Fruit fly (Drosophila melanogaster) whole organism, prepupa: ENCODE data around the gene CG5122.

Source experiments
- CG10669 ChIP-seq: fragments of 200-800 bp; sonication (Bioruptor generic); optimal IDR thresholded peaks from 3 replicates; lab custom pipeline; 2018; ENCODE audit warnings: missing biosample characterization, mild to moderate bottlenecking, missing genetic modification characterization, moderate library complexity
- CG11294 ChIP-seq: fragments of 200-800 bp; sonication (Bioruptor generic); IDR thresholded peaks from 2 replicates; pipeline ENCODE4 v1.3.6; 2022; ENCODE audit warnings: missing biosample characterization, missing genetic modification characterization
- CG11762 ChIP-seq: fragments of 200-800 bp; sonication (Bioruptor generic); optimal IDR thresholded peaks from 3 replicates; lab custom pipeline; 2016; ENCODE audit warnings: missing biosample characterization, missing genetic modification characterization; ENCODE audit not compliant: insufficient read depth
- CG32006 ChIP-seq: fragments of 200-800 bp; sonication (Bioruptor generic); optimal IDR thresholded peaks from 3 replicates; lab custom pipeline; 2017; ENCODE audit warnings: missing biosample characterization, mild to moderate bottlenecking, missing genetic modification characterization
- Eip75B ChIP-seq: fragments of 200-800 bp; sonication (Bioruptor generic); optimal IDR thresholded peaks from 3 replicates; lab custom pipeline; 2016; ENCODE audit warnings: missing biosample characterization, missing genetic modification characterization
- Hr4 ChIP-seq: fragments of 200-800 bp; sonication (Bioruptor generic); optimal IDR thresholded peaks from 3 replicates; lab custom pipeline; 2016; ENCODE audit warnings: missing biosample characterization, missing genetic modification characterization
- Lpt ChIP-seq: fragments of 200-800 bp; sonication (Bioruptor generic); optimal IDR thresholded peaks from 3 replicates; lab custom pipeline; 2016; ENCODE audit warnings: missing biosample characterization, missing genetic modification characterization
- acj6 ChIP-seq: fragments of 200-800 bp; sonication (Bioruptor generic); optimal IDR thresholded peaks from 3 replicates; lab custom pipeline; 2016; ENCODE audit warnings: missing biosample characterization, missing genetic modification characterization
- esn ChIP-seq: fragments of 200-800 bp; sonication (Bioruptor generic); optimal IDR thresholded peaks from 2 replicates; lab custom pipeline; 2016; ENCODE audit warnings: missing biosample characterization, mild to moderate bottlenecking, missing genetic modification characterization, moderate library complexity
- fkh ChIP-seq: fragments of 200-800 bp; sonication (Bioruptor generic); optimal IDR thresholded peaks from 3 replicates; lab custom pipeline; 2017; ENCODE audit warnings: missing biosample characterization, mild to moderate bottlenecking, missing genetic modification characterization, moderate library complexity
- ss ChIP-seq, 2 experiments: fragments of 200-800 bp; sonication (Bioruptor generic); optimal IDR thresholded peaks; 2 replicates in 1 of 2; 3 replicates in 1 of 2; lab custom pipeline; 2017 to 2018; ENCODE audit warnings: mild to moderate bottlenecking in 2 of 2, missing biosample characterization in 2 of 2, missing genetic modification characterization in 2 of 2, moderate library complexity in 1 of 2

DNA sequence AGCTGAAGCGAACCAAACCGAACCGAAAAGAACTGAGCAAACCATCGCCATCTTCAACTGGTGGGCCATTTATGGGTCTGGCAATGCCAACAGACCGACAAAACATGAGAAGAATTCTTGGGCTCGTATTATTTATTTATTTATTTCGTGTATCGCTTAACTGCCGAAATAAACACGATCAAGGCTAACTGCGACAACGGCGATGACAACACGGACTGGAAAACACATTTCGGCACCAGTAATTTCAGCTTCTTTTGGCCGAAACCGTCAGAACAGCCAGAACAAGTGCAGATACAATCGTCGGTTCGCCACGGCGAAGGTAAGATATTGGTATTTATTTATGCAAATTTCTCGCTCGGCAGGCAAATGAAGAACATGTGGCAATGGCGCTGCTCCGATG is 33.2 kb upstream of the CG5122 start:
- no peak for TF ChIP-seq esn (GFP tag; lab: Kevin White, UChicago)
- no peak for TF ChIP-seq CG32006
- TF ChIP-seq Eip75B, result no peak
- TF ChIP-seq CG11294 (GFP tag; lab: Robert Waterston, UW), result no peak
- no peak for TF ChIP-seq fkh (GFP tag; lab: Kevin White, UChicago)
- no peak for TF ChIP-seq Hr4 (GFP tag; lab: Kevin White, UChicago)
- no peak for TF ChIP-seq CG10669 (GFP tag; lab: Kevin White, UChicago)
- TF ChIP-seq acj6 (GFP tag; lab: Kevin White, UChicago), result no peak
- TF ChIP-seq Lpt, result no peak
- TF ChIP-seq ss (GFP tag; optimal IDR thresholded peaks at IDR 0.05; lab: Kevin White, UChicago), result no peak
- TF ChIP-seq CG11762 (GFP tag; lab: Kevin White, UChicago), result no peak
